Worm (Caenorhabditis elegans): ENCODE data around the gene Y73C8C.10.

DNA sequence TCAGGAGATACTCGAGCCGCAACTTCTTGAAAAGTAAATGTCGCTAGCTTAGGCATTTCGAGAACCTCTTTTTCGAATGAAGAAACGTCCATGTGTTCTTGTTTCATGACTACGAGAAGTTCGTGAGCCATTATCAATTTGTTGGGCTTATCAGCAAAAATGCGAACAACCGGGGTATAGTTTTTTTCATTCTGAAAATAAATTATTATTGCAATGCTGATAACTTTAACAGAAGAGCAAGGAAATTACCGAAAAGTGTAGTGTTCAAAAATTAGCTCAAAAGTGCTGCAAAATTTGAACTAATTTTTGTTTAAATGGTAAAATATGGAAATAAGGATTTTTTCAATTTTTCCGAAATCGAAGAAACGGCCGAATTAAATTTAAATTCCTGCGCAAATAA is 15.4 kb downstream of the Y73C8C.10 start:
- no peak for TF ChIP-seq unc-130 (tag; optimal IDR thresholded peaks at IDR 0.05)
- no peak for TF ChIP-seq ama-1 (optimal IDR thresholded peaks at IDR 0.05)
- TF ChIP-seq zip-4 (GFP tag; optimal IDR thresholded peaks at IDR 0.05): no peak
- no peak for TF ChIP-seq nhr-11 (tag; optimal IDR thresholded peaks at IDR 0.05)
- TF ChIP-seq nhr-90 (tag; optimal IDR thresholded peaks at IDR 0.05; ENCODE audit: poor library complexity): no peak
- TF ChIP-seq Y116A8C.19 (tag; optimal IDR thresholded peaks at IDR 0.05; ENCODE audit: borderline replicate concordance): no peak
- no peak for TF ChIP-seq pqm-1 (tag; optimal IDR thresholded peaks at IDR 0.05)
- TF ChIP-seq nhr-76 (tag; optimal IDR thresholded peaks at IDR 0.05): no peak
- TF ChIP-seq alr-1 (tag; optimal IDR thresholded peaks at IDR 0.05; ENCODE audit: borderline replicate concordance): no peak
- no peak for TF ChIP-seq aha-1 (tag; optimal IDR thresholded peaks at IDR 0.05)
- TF ChIP-seq nhr-12 (tag; optimal IDR thresholded peaks at IDR 0.05): no peak
- TF ChIP-seq nhr-71 (tag; optimal IDR thresholded peaks at IDR 0.05): no peak
- TF ChIP-seq unc-30 (tag; optimal IDR thresholded peaks at IDR 0.05): no peak
- no peak for TF ChIP-seq ztf-4 (tag; optimal IDR thresholded peaks at IDR 0.05)
